Fruit fly (Drosophila melanogaster) whole organism, embryonic: ENCODE data around the gene CG4953.
A peak's percentile ranks its signal among the peaks of the same experiment; 100 is the strongest.

ENCODE experiments used
- Asciz ChIP-seq: fragments of 200-800 bp; sonication (Bioruptor generic); optimal IDR thresholded peaks from 2 replicates; lab custom pipeline; 2017; ENCODE audit warnings: missing biosample characterization, mild to moderate bottlenecking, missing genetic modification characterization, missing genetic modification reagents
- CG10209 ChIP-seq: fragments of 200-800 bp; sonication (Bioruptor generic); optimal IDR thresholded peaks from 3 replicates; lab custom pipeline; 2017; ENCODE audit warnings: missing biosample characterization, mild to moderate bottlenecking, missing genetic modification characterization, missing genetic modification reagents
- CG11085 ChIP-seq: fragments of 200-800 bp; sonication (Bioruptor generic); IDR thresholded peaks from 2 replicates; pipeline ENCODE4 v1.3.6; 2022; ENCODE audit warnings: missing biosample characterization, missing genetic modification characterization
- CG11247 ChIP-seq: fragments of 200-800 bp; sonication (Bioruptor generic); IDR thresholded peaks from 2 replicates; pipeline ENCODE4 v1.3.6; 2022; ENCODE audit warnings: missing biosample characterization, missing genetic modification characterization
- CG11723 ChIP-seq: fragments of 200-800 bp; sonication (Bioruptor generic); optimal IDR thresholded peaks from 2 replicates; lab custom pipeline; 2017; ENCODE audit warnings: missing biosample characterization, mild to moderate bottlenecking, missing genetic modification characterization
- CG12071 ChIP-seq: fragments of 200-800 bp; sonication (Bioruptor generic); optimal IDR thresholded peaks from 3 replicates; lab custom pipeline; 2018; ENCODE audit warnings: missing biosample characterization, mild to moderate bottlenecking, missing genetic modification characterization
- CG13296 ChIP-seq: fragments of 200-800 bp; sonication (Bioruptor generic); optimal IDR thresholded peaks from 3 replicates; lab custom pipeline; 2018; ENCODE audit warnings: missing biosample characterization, mild to moderate bottlenecking, missing genetic modification characterization
- CG13424 ChIP-seq: fragments of 200-800 bp; sonication (Bioruptor generic); optimal IDR thresholded peaks from 2 replicates; lab custom pipeline; 2019; ENCODE audit warnings: missing biosample characterization, mild to moderate bottlenecking, missing genetic modification characterization, moderate library complexity
- CG15601 ChIP-seq: fragments of 200-800 bp; sonication (Bioruptor generic); optimal IDR thresholded peaks from 3 replicates; lab custom pipeline; 2019; ENCODE audit warnings: missing biosample characterization, mild to moderate bottlenecking, missing genetic modification characterization, moderate library complexity
- CG15696 ChIP-seq: fragments of 200-800 bp; sonication (Bioruptor generic); optimal IDR thresholded peaks from 2 replicates; lab custom pipeline; 2019; ENCODE audit warnings: missing biosample characterization, mild to moderate bottlenecking, missing genetic modification characterization, moderate library complexity
- CG1603 ChIP-seq: fragments of 200-800 bp; sonication (Bioruptor generic); optimal IDR thresholded peaks from 2 replicates; lab custom pipeline; 2019; ENCODE audit warnings: missing biosample characterization, mild to moderate bottlenecking, missing genetic modification characterization, moderate library complexity
- CG17612 ChIP-seq: fragments of 200-800 bp; sonication (Bioruptor generic); IDR thresholded peaks from 2 replicates; pipeline ENCODE4 v1.3.6; 2022; ENCODE audit warnings: missing biosample characterization, missing genetic modification characterization
- CG17802 ChIP-seq: fragments of 200-800 bp; sonication (Bioruptor generic); optimal IDR thresholded peaks from 2 replicates; lab custom pipeline; 2018; ENCODE audit warnings: missing biosample characterization, mild to moderate bottlenecking, missing genetic modification characterization, moderate library complexity
- CG3163 ChIP-seq: fragments of 200-800 bp; sonication (Bioruptor generic); optimal IDR thresholded peaks from 3 replicates; lab custom pipeline; 2016; ENCODE audit warnings: missing biosample characterization, missing genetic modification characterization
- CG42726 ChIP-seq: fragments of 200-800 bp; sonication (Bioruptor generic); IDR thresholded peaks from 2 replicates; pipeline ENCODE4 v1.3.6; 2022; ENCODE audit warnings: missing biosample characterization, missing genetic modification characterization; ENCODE audit not compliant: partially characterized antibody
- CG4617 ChIP-seq: fragments of 200-800 bp; sonication (Bioruptor generic); optimal IDR thresholded peaks from 3 replicates; lab custom pipeline; 2016; ENCODE audit warnings: missing biosample characterization, missing genetic modification characterization, borderline replicate concordance
- CG6813 ChIP-seq: fragments of 200-800 bp; sonication (Bioruptor generic); optimal IDR thresholded peaks from 2 replicates; lab custom pipeline; 2017; ENCODE audit warnings: missing biosample characterization, missing genetic modification characterization, mild to moderate bottlenecking, moderate library complexity, missing genetic modification reagents
- CG8290 ChIP-seq, 3 experiments: fragments of 200-800 bp; sonication (Bioruptor generic); optimal IDR thresholded peaks; 2 replicates each; lab custom pipeline; 2016 to 2019; ENCODE audit warnings: missing biosample characterization in 3 of 3, missing genetic modification characterization in 3 of 3, mild to moderate bottlenecking in 2 of 3, moderate library complexity in 1 of 3
- CG8359 ChIP-seq: fragments of 200-800 bp; sonication (Bioruptor generic); optimal IDR thresholded peaks from 2 replicates; lab custom pipeline; 2017; ENCODE audit warnings: missing biosample characterization, mild to moderate bottlenecking, missing genetic modification characterization, borderline replicate concordance
- CG8765 ChIP-seq: fragments of 200-800 bp; sonication (Bioruptor generic); IDR thresholded peaks from 2 replicates; pipeline ENCODE4 v1.3.6; 2022; ENCODE audit warnings: missing biosample characterization, missing genetic modification characterization
- CG9876 ChIP-seq: fragments of 200-800 bp; sonication (Bioruptor generic); optimal IDR thresholded peaks from 2 replicates; lab custom pipeline; 2016; ENCODE audit warnings: missing biosample characterization, missing genetic modification characterization
- Hmx ChIP-seq: fragments of 200-800 bp; sonication (Bioruptor generic); optimal IDR thresholded peaks from 2 replicates; lab custom pipeline; 2016; ENCODE audit warnings: missing biosample characterization, missing genetic modification characterization
- Hr3 ChIP-seq: fragments of 200-800 bp; sonication (Bioruptor generic); optimal IDR thresholded peaks from 3 replicates; lab custom pipeline; 2016; ENCODE audit warnings: missing biosample characterization, missing genetic modification characterization
- Hr51 ChIP-seq, 2 experiments: fragments of 200-800 bp; sonication (Bioruptor generic); optimal IDR thresholded peaks; 2 replicates in 1 of 2; 3 replicates in 1 of 2; lab custom pipeline; 2016 to 2018; ENCODE audit warnings: missing biosample characterization in 2 of 2, missing genetic modification characterization in 2 of 2, mild to moderate bottlenecking in 1 of 2, moderate library complexity in 1 of 2
- Hr78 ChIP-seq, 2 experiments: fragments of 200-800 bp in 1 of 2; fragments of >200 bp in 1 of 2; sonication (Bioruptor generic) in 1 of 2; optimal IDR thresholded peaks; 2 replicates each; lab custom pipeline; 2017 to 2019; ENCODE audit warnings: missing biosample characterization in 2 of 2, missing genetic modification characterization in 2 of 2, mild to moderate bottlenecking in 1 of 2, moderate library complexity in 1 of 2
- Jarid2 ChIP-seq: fragments of 200-800 bp; sonication (Bioruptor generic); optimal IDR thresholded peaks from 3 replicates; lab custom pipeline; 2017; ENCODE audit warnings: mild to moderate bottlenecking, missing biosample characterization, missing genetic modification reagents, missing genetic modification characterization
- PHDP ChIP-seq: fragments of 200-800 bp; sonication (Bioruptor generic); optimal IDR thresholded peaks from 3 replicates; lab custom pipeline; 2018; ENCODE audit warnings: missing biosample characterization, mild to moderate bottlenecking, missing genetic modification characterization, moderate library complexity
- Sox102F ChIP-seq: fragments of 200-800 bp; sonication (Bioruptor generic); optimal IDR thresholded peaks from 2 replicates; lab custom pipeline; 2018; ENCODE audit warnings: missing biosample characterization, mild to moderate bottlenecking, missing genetic modification characterization, moderate library complexity
- ac ChIP-seq: fragments of 200-800 bp; sonication (Bioruptor generic); optimal IDR thresholded peaks from 3 replicates; lab custom pipeline; 2017; ENCODE audit warnings: missing biosample characterization, mild to moderate bottlenecking, missing genetic modification characterization
- al ChIP-seq: fragments of 200-800 bp; sonication (Bioruptor generic); IDR thresholded peaks from 2 replicates; pipeline ENCODE4 v1.3.6; 2022; ENCODE audit warnings: missing biosample characterization, missing genetic modification characterization
- amos ChIP-seq: fragments of 200-800 bp; sonication (Bioruptor generic); IDR thresholded peaks from 2 replicates; pipeline ENCODE4 v1.3.6; 2022; ENCODE audit warnings: missing biosample characterization, missing genetic modification characterization; ENCODE audit not compliant: partially characterized antibody
- crc ChIP-seq: fragments of 200-800 bp; sonication (Bioruptor generic); optimal IDR thresholded peaks from 2 replicates; lab custom pipeline; 2016; ENCODE audit warnings: missing biosample characterization, missing genetic modification characterization
- crp ChIP-seq, 2 experiments: fragments of 200-800 bp; sonication (Bioruptor generic); optimal IDR thresholded peaks; 2 replicates in 1 of 2; 3 replicates in 1 of 2; lab custom pipeline; 2017; ENCODE audit warnings: missing biosample characterization in 2 of 2, missing genetic modification characterization in 2 of 2, mild to moderate bottlenecking in 1 of 2, moderate library complexity in 1 of 2
- ems ChIP-seq: fragments of 200-800 bp; sonication (Bioruptor generic); optimal IDR thresholded peaks from 3 replicates; lab custom pipeline; 2016; ENCODE audit warnings: missing biosample characterization, missing genetic modification characterization
- eve ChIP-seq, 2 experiments: fragments of >200 bp; optimal IDR thresholded peaks; 2 replicates each; lab custom pipeline; 2017; ENCODE audit warnings: missing biosample characterization in 2 of 2, missing genetic modification characterization in 2 of 2
- exex ChIP-seq: fragments of 200-800 bp; sonication (Bioruptor generic); optimal IDR thresholded peaks from 4 replicates; lab custom pipeline; 2018; ENCODE audit warnings: missing biosample characterization, mild to moderate bottlenecking, missing genetic modification characterization, moderate library complexity
- eyg ChIP-seq: fragments of 200-800 bp; sonication (Bioruptor generic); optimal IDR thresholded peaks from 3 replicates; lab custom pipeline; 2016; ENCODE audit warnings: missing biosample characterization, missing genetic modification characterization
- fd64A ChIP-seq: fragments of 200-800 bp; sonication (Bioruptor generic); optimal IDR thresholded peaks from 3 replicates; lab custom pipeline; 2018; ENCODE audit warnings: missing biosample characterization, mild to moderate bottlenecking, missing genetic modification characterization
- gce ChIP-seq: fragments of 200-800 bp; sonication (Bioruptor generic); IDR thresholded peaks from 3 replicates; pipeline ENCODE4 v1.3.6; 2022; ENCODE audit warnings: missing biosample characterization, missing genetic modification characterization
- grn ChIP-seq: fragments of 200-800 bp; sonication (Bioruptor generic); optimal IDR thresholded peaks from 3 replicates; lab custom pipeline; 2017; ENCODE audit warnings: missing biosample characterization, missing genetic modification characterization
- row ChIP-seq: fragments of 200-800 bp; sonication (Bioruptor generic); IDR thresholded peaks from 3 replicates; pipeline ENCODE4 v1.3.6; 2022; ENCODE audit warnings: missing biosample characterization, missing genetic modification characterization
- salm ChIP-seq: fragments of 200-800 bp; sonication (Bioruptor generic); optimal IDR thresholded peaks from 2 replicates; lab custom pipeline; 2018; ENCODE audit warnings: missing biosample characterization, mild to moderate bottlenecking, missing genetic modification characterization
- scrt ChIP-seq: fragments of 200-800 bp; sonication (Bioruptor generic); optimal IDR thresholded peaks from 2 replicates; lab custom pipeline; 2018; ENCODE audit warnings: missing biosample characterization, mild to moderate bottlenecking, missing genetic modification characterization, moderate library complexity
- slp2 ChIP-seq: fragments of 200-800 bp; sonication (Bioruptor generic); optimal IDR thresholded peaks from 2 replicates; lab custom pipeline; 2016; ENCODE audit warnings: missing biosample characterization, missing genetic modification characterization
- trh ChIP-seq: fragments of 200-800 bp; sonication (Bioruptor generic); optimal IDR thresholded peaks from 2 replicates; lab custom pipeline; 2016; ENCODE audit warnings: missing biosample characterization, missing genetic modification characterization
- zen ChIP-seq: fragments of 200-800 bp; sonication (Bioruptor generic); optimal IDR thresholded peaks from 3 replicates; lab custom pipeline; 2018; ENCODE audit warnings: missing biosample characterization, mild to moderate bottlenecking, missing genetic modification characterization, moderate library complexity
- zf30C ChIP-seq: fragments of 200-800 bp; sonication (Bioruptor generic); optimal IDR thresholded peaks from 3 replicates; lab custom pipeline; 2018; ENCODE audit warnings: missing biosample characterization, mild to moderate bottlenecking, missing genetic modification characterization
- zfh1 ChIP-seq: fragments of 200-800 bp; sonication (Bioruptor generic); IDR thresholded peaks from 3 replicates; pipeline ENCODE4 v1.3.6; 2022; ENCODE audit warnings: missing biosample characterization, missing genetic modification characterization

Gene CG4953

DNA sequence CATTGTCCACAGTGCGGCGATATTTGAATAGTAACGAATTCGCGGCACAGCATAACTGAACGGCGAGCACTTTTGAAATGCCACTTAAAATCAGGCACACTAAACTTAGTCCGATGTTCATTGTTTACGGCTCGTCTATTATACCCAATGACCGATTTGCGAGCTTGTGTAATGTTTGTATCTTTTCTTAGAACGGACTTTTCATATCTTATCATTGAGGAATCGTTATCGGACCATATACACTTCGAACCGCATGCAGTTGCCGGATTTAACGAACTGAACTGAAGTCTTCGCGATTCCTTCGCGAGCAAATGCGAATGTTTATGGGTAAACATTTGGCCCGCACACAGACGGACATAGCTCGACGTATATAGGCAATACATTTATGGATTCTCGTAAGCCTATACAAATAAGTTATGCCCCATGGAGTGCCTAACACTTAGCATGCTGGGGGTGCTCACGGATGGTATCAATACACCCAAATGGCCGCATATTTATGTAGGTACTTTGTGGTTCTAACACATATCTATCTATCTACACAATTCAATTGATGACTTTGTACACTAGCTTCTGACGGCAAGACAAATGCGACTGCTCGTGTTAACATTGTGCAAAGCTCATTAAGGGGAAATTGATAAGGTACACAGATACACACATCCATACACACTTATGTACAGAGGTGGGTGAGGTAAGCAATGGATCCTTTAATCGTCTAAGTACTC lies 28.6 kb upstream of the CG4953 start, which contains the start of gene mthl15 (continued):
- TF ChIP-seq Hr78 (GFP tag; optimal IDR thresholded peaks at IDR 0.05; lab: Kevin White, UChicago) (no peak), eve (GFP tag; optimal IDR thresholded peaks at IDR 0.05; lab: Kevin White, UChicago) (peak in 1 of 2 experiments; percentile 62), CG11247 (GFP tag; lab: Robert Waterston, UW) (no peak), CG15601 (tag; lab: Kevin White, UChicago) (no peak), Hr3 (GFP tag; lab: Kevin White, UChicago) (no peak), CG9876 (no peak), crc (GFP tag; lab: Kevin White, UChicago) (peak; percentile 6), CG4617 (GFP tag; lab: Kevin White, UChicago) (no peak), CG17612 (GFP tag; lab: Robert Waterston, UW) (no peak), PHDP (no peak), CG12071 (GFP tag; lab: Kevin White, UChicago) (no peak), CG13296 (no peak), scrt (no peak), CG11085 (GFP tag; lab: Robert Waterston, UW) (no peak), CG8359 (GFP tag; lab: Kevin White, UChicago) (no peak), CG1603 (peak; percentile 63), CG8290 (GFP tag; optimal IDR thresholded peaks at IDR 0.05; lab: Kevin White, UChicago) (no peak), CG8290 (tag; optimal IDR thresholded peaks at IDR 0.05; lab: Kevin White, UChicago) (peak in 1 of 2 experiments; percentile 44), Hmx (GFP tag; lab: Kevin White, UChicago) (no peak), salm (tag; lab: Kevin White, UChicago) (peak; percentile 29), Sox102F (GFP tag; lab: Kevin White, UChicago) (no peak), eyg (GFP tag; lab: Kevin White, UChicago) (no peak), row (GFP tag; lab: Robert Waterston, UW) (0 out of 3 replicates have a peak, but pooled peaks have one; percentile 11), zfh1 (GFP tag; lab: Robert Waterston, UW) (no peak), zen (tag; lab: Kevin White, UChicago) (peak; percentile 32), CG17802 (tag; lab: Kevin White, UChicago) (peak; percentile 20), Jarid2 (GFP tag; lab: Kevin White, UChicago) (no peak), Asciz (GFP tag; lab: Kevin White, UChicago) (peak; percentile 5), amos (no peak), CG11723 (GFP tag; lab: Kevin White, UChicago) (peak; percentile 19), al (no peak), grn (peak; percentile 28), CG15696 (peak; percentile 34), CG6813 (GFP tag; lab: Kevin White, UChicago) (no peak), CG8765 (GFP tag; lab: Robert Waterston, UW) (no peak), Hr51 (GFP tag; optimal IDR thresholded peaks at IDR 0.05; lab: Kevin White, UChicago) (no peak), trh (GFP tag; lab: Kevin White, UChicago) (no peak), CG13424 (tag; lab: Kevin White, UChicago) (peak; percentile 9), gce (GFP tag; lab: Robert Waterston, UW) (no peak), slp2 (GFP tag; lab: Kevin White, UChicago) (no peak), CG10209 (no peak), fd64A (GFP tag; lab: Kevin White, UChicago) (peak; percentile 51), zf30C (no peak), CG42726 (GFP tag; lab: Robert Waterston, UW) (no peak), ac (peak; percentile 30), exex (tag; lab: Kevin White, UChicago) (peak; percentile 95), CG3163 (GFP tag; lab: Kevin White, UChicago) (no peak), ems (no peak), crp (GFP tag; optimal IDR thresholded peaks at IDR 0.05; lab: Kevin White, UChicago) (no peak)
